Worm (Caenorhabditis elegans): Measurements from ENCODE around the gene spp-31.

DNA sequence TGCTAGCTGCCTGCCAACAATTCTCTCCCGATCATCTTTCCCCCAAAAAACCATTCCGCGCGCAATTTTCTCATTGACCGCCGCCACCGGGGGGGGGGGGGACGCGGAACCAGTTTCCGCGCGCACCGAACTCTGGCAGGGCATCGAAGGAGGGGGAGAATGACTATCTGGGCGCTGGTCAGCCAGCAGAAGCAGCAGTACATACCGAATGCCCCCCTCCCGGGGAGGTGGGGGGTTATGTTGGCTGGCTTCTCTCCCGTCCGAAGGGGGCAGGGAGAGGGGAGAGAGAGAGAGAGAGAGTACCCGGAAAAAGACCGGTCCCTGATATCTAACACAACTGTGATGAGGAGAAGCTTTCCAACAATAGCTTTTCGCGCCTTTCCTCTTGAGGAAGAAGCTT lies 28.7 kb upstream of the spp-31 start:
- TF ChIP-seq him-1 (tag; optimal IDR thresholded peaks at IDR 0.05) (no peak), W03F9.2 (tag; optimal IDR thresholded peaks at IDR 0.05) (no peak), dao-5 (tag; optimal IDR thresholded peaks at IDR 0.05) (no peak)

Measured in whole organism, L4/young adult.